Fruit fly (Drosophila melanogaster): ENCODE data around the gene CG5078.
A peak's percentile ranks its signal among the peaks of the same experiment; 100 is the strongest.

DNA sequence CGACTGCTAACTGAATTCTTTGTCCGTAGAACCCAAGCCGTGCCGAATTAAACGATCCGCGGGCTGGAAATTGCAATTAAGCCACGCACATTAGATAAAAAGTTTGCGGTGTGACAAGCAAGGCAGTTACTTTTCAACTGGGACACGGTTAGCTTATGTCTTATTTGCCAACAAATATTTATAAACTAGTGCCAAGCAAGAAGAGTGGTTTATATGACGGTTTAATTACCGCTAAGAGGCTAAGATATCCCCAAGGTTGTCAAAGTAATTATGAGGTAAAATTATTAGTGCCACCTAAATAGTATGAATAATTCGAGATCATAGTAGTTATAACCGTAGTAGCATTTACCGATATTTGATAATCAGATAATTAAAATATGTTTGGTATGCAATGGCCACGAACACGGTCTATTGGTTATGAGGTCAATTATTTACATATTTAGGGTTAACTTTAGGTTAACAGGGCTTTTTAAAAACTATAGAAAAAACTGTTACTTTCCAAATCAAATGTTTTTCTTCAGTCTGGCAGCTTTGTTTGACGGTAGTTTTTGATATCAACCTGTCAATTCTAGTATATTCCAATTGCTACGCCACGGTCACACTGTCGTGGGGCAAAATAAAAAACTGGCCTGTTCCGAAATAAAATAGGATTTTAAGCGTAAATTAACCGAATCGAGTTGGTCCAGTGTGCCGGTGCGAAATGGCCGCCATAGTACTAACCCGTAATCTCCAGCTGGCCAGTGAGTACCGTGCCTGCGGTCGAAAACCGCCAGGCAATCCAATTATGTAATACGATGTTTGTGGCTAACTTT lies 10.8 kb upstream of the CG5078 start, which contains the start of gene ZnT77C:
- TF ChIP-seq CTCF (optimal IDR thresholded peaks at IDR 0.05) (peak in 1 of 2 experiments; percentile 27), CG8478 (optimal IDR thresholded peaks at IDR 0.05) (no peak)
